Fruit fly (Drosophila melanogaster): ENCODE results near the gene Vha26.
A peak's percentile ranks its signal among the peaks of the same experiment; 100 is the strongest.

- no peak for TF ChIP-seq CG8478 (optimal IDR thresholded peaks at IDR 0.05)
- TF ChIP-seq CTCF (optimal IDR thresholded peaks at IDR 0.05) = peak; percentile 47 to 55
Observed at dm6 chr3R:5624115-5624878, 32.7 kb downstream of the Vha26 start, which contains the start of the genes Dph4, Spec2 and RpL13A.
